Fruit fly (Drosophila melanogaster): ENCODE measurements around the gene Cog4.

The Cog4 gene

DNA sequence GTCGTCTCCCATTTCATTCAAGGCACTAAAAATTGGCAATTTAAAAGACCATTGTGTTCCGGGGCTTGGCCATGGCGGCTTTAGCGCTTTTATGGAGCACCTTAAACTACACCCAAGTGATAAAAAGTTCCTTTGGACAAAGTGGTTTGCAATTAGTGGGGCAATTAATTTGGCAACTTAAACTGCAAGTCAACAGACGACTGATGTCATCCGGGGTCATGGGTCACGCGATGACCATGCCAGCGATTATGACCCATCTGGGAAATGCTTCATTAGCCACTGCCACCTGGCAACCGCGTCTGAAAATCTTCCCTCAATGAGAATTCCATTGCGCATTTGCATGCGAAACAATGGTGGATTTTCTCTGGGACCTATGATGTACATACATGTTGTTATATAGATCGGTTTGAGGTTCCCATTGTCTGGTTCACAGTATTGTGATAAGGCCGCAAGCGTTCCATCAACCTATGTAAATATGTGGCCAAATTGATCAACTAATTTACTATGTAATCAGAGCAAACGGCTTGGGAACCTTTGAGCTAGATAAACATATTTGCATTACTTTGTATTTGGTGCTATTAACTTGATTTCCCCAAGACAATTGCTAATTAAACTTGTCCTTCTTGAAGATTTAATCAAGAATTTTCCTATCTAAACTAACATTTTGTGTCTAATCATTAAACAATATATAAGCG, 8.8 kb upstream of the Cog4 start:
- TF ChIP-seq Myc (optimal IDR thresholded peaks at IDR 0.05) (no peak), psq (optimal IDR thresholded peaks at IDR 0.05) (no peak), h (optimal IDR thresholded peaks at IDR 0.05) (no peak), insv (optimal IDR thresholded peaks at IDR 0.05) (no peak), Sin3A (optimal IDR thresholded peaks at IDR 0.05) (no peak), ttk (optimal IDR thresholded peaks at IDR 0.05) (no peak)

DNA sequence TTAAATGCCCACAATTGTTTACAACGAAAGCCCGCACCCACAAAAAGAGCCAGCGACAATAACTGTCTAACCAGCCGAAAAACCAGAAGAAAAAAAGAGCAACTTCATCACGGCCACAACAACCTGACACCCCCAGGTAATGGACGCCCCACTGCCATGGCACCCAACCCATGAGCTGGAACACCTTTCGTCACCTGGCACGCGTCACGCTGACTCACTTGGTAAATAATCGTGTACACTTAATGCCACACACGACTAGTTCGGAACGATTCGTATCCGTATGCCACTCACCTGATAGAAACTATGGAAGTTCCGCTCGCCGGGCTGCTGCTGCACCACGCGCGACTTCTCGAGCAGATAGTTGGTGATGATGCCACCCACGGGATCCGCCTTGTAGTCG, 7.9 kb upstream of the Cog4 start:
- TF ChIP-seq psq (optimal IDR thresholded peaks at IDR 0.05) (no peak), ttk (optimal IDR thresholded peaks at IDR 0.05) (no peak), Myc (optimal IDR thresholded peaks at IDR 0.05) (no peak), insv (optimal IDR thresholded peaks at IDR 0.05) (no peak), h (optimal IDR thresholded peaks at IDR 0.05) (no peak), Sin3A (optimal IDR thresholded peaks at IDR 0.05) (no peak)

DNA sequence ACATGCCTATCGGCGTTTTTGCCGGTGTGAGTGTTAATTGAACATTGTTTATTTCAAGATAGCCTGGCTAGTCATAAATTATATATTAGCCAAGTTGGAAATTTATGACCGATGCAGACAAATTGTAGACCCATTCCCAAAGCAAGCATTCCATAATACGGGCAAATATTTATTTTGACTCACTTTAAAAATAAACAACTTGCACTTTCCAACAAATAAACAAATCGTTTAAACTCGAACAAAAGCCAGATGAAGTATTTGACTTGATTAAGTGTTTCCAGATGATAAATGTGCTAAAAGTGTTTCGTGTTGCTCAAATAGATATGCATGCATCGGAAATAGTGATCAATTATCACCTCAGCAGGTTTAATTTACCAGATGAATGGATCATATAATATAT, 7.1 kb upstream of the Cog4 start:
- TF ChIP-seq psq (optimal IDR thresholded peaks at IDR 0.05) (no peak), ttk (optimal IDR thresholded peaks at IDR 0.05) (no peak), Sin3A (optimal IDR thresholded peaks at IDR 0.05) (no peak)

DNA sequence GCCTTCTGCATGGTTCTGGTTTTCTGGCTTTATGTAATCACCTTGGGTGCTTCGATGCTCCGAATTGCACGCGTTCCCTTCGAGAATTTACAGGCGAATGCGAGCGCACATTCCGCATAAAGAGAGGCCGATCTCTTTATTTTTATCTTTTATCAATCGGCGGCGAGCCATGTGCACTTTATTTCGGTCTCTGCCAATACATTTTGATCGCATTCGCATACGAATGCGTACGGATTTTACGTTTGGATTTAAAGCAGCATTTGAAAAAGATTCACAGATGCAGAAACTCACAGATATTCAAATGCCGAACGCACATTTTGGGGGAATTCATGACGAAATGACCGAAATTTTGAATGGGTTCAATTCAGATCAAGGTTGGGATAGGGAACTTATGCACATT, 2.9 kb upstream of the Cog4 start, which contains the start of gene CG13144:
Gene CG13144, minus strand, starts transcription at position 101 of the 400 bp plus-strand sequence.
- TF ChIP-seq ttk (optimal IDR thresholded peaks at IDR 0.05) (no peak), insv (optimal IDR thresholded peaks at IDR 0.05) (no peak), Myc (optimal IDR thresholded peaks at IDR 0.05) (no peak), Sin3A (optimal IDR thresholded peaks at IDR 0.05) (no peak), h (optimal IDR thresholded peaks at IDR 0.05) (no peak), psq (optimal IDR thresholded peaks at IDR 0.05) (no peak)

DNA sequence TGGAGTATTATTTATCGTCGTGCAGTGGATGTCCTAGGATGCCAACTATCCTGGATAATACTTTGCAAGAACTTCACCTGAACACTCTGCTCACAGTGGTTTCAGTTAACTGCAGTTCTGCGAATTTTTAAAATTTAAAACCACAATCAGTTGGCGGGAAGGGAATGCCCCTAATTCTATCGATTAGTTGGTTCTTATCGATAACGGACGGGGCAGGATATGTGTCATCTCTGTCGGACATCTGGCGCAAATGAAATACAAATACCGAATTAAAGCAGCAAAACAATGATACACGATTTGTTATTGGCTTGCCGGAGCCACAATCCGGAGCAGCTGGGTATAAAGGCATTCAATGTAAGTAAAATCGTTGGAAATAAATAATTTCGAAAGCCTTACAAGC, 5.3 kb downstream of the Cog4 start, which contains the start of gene Grip75:
Gene Grip75, plus strand, starts transcription at position 223 of the 400 bp plus-strand sequence.
- TF ChIP-seq Myc (optimal IDR thresholded peaks at IDR 0.05): no peak
- no peak for TF ChIP-seq psq (optimal IDR thresholded peaks at IDR 0.05)
- TF ChIP-seq Sin3A (optimal IDR thresholded peaks at IDR 0.05): no peak
- TF ChIP-seq h (optimal IDR thresholded peaks at IDR 0.05): no peak
- no peak for TF ChIP-seq insv (optimal IDR thresholded peaks at IDR 0.05)
- TF ChIP-seq ttk (optimal IDR thresholded peaks at IDR 0.05): no peak

DNA sequence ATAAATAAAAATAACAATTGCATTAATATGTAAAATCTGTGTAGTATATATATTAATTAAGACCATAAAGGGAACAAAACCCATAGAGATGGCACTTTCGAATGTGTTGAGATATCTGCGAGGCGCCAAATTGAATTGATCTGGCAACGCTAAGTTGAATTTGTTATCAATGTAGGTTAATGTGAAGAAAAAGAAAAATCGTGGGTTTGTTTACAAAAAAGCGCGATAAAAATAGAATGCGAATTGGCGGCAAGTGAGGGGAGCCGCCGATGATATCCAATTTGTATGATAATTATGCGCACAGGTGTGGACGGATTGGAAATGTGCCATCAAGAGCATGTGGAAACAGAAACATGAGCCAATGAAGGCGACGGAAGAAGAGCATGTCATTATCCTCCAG, 8.6 kb downstream of the Cog4 start:
- no peak for TF ChIP-seq Sin3A (optimal IDR thresholded peaks at IDR 0.05)
- no peak for TF ChIP-seq ttk (optimal IDR thresholded peaks at IDR 0.05)
- no peak for TF ChIP-seq h (optimal IDR thresholded peaks at IDR 0.05)
- no peak for TF ChIP-seq psq (optimal IDR thresholded peaks at IDR 0.05)
- no peak for TF ChIP-seq Myc (optimal IDR thresholded peaks at IDR 0.05)
- TF ChIP-seq insv (optimal IDR thresholded peaks at IDR 0.05): no peak

DNA sequence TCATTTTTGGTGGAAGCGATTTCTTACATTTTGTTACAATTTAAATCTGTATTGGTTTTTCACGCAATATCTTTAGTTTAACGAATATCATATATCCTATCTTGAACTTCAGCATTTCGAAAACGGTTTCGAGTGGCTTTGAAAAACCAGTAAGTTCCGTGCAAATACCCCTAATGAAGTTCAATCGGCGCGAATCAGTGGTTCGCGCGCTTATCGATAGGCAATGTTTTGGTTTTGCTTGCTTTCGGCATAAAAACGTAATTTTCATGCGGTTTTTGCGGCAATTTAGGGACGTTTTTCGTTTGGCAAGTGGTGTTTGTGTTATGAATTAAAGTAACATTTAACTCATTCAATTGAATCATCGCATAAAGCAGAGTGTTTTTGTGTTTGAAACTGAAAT, 11.5 kb downstream of the Cog4 start, which contains the start of gene RluA-2:
Gene RluA-2, plus strand, starts transcription at position 195 of the 400 bp plus-strand sequence.
- TF ChIP-seq Myc (optimal IDR thresholded peaks at IDR 0.05) (no peak), Sin3A (optimal IDR thresholded peaks at IDR 0.05) (no peak), ttk (optimal IDR thresholded peaks at IDR 0.05) (no peak), psq (optimal IDR thresholded peaks at IDR 0.05) (no peak), insv (optimal IDR thresholded peaks at IDR 0.05) (no peak), h (optimal IDR thresholded peaks at IDR 0.05) (no peak)

DNA sequence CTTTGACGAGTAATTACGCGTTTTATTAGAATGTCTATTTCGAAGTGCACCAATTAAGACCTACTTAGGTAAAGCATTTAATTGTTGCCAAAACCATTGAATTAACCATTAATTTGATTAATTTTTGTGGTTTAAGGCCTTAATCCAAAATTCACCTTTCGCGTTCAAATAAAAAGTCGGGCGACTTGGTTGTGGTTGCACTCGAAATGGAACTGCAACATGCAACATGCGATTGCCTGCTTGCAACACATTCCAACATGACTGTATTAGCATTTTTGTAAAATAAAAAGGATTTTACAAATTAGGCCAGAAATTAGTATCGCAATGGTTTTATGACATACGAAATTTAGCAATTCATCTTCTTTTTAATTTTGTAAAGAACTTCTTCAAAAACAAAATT, 13.6 kb downstream of the Cog4 start:
- TF ChIP-seq psq (optimal IDR thresholded peaks at IDR 0.05) (no peak), ttk (optimal IDR thresholded peaks at IDR 0.05) (no peak), Myc (optimal IDR thresholded peaks at IDR 0.05) (no peak), h (optimal IDR thresholded peaks at IDR 0.05) (no peak), Sin3A (optimal IDR thresholded peaks at IDR 0.05) (no peak), insv (optimal IDR thresholded peaks at IDR 0.05) (no peak)

DNA sequence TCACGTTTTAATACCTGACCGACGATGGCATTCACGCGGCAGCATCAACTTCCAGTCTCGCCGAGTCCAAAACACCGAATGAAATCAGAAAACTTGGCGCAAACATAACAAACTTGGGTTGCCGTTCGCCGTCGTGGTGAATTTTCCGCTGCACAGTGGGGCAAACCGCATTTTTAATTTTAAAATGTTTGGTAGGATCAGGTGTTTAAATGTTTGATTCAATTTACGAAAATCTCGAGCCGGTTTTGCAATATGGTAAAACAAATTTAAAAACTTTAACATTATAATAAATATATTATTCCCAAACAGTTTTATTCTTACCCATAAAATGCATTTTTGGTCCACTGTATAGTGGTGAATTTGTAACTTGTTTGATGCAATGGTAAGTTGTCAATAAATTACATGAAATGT, 14.1 kb downstream of the Cog4 start, which contains the start of gene RluA-1:
Gene RluA-1, minus strand, starts transcription at position 82 of the 411 bp plus-strand sequence.
- TF ChIP-seq psq (optimal IDR thresholded peaks at IDR 0.05) (no peak), Sin3A (optimal IDR thresholded peaks at IDR 0.05) (no peak), insv (optimal IDR thresholded peaks at IDR 0.05) (no peak), h (optimal IDR thresholded peaks at IDR 0.05) (no peak), ttk (optimal IDR thresholded peaks at IDR 0.05) (no peak), Myc (optimal IDR thresholded peaks at IDR 0.05) (no peak)

DNA sequence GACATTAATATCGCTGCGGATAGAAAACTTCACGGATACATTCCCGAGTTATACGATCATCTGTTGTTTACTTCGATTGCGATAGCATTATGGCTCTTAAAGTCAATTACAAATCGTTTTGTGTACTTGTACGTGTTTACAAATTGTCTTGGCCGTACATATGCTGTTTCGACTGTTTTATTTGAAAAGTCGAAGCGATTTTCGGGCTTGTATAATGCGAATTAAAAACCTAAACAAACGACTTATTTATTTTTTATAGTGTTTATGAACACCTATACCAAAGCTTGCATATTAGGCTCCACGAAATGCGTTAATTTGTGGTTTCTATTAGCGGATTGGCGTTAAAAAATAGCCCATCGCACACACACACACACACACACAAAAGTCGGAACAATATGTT, 16.2 kb downstream of the Cog4 start:
- TF ChIP-seq psq (optimal IDR thresholded peaks at IDR 0.05): no peak
- TF ChIP-seq h (optimal IDR thresholded peaks at IDR 0.05): no peak
- TF ChIP-seq Sin3A (optimal IDR thresholded peaks at IDR 0.05): no peak
- no peak for TF ChIP-seq Myc (optimal IDR thresholded peaks at IDR 0.05)
- TF ChIP-seq insv (optimal IDR thresholded peaks at IDR 0.05): no peak
- TF ChIP-seq ttk (optimal IDR thresholded peaks at IDR 0.05): no peak

DNA sequence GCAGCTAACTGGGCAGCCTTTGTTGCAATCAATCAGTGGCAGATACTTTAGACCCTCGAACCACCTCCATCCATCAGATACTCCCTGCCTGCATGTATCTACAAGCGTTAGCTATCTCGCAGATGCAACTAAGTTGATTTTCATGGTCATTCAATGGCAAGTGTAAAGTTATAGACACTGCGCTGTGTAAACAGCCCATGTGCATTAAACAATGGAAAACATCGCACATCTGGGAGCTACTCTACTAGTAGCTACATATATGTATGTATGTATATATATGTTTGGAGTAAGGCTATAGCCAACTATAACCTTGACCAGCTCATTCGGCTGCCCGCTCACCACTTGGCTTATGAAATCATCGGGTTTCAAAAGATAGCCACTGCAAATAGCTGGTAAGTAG, 18.2 kb downstream of the Cog4 start:
- TF ChIP-seq Sin3A (optimal IDR thresholded peaks at IDR 0.05) (no peak), psq (optimal IDR thresholded peaks at IDR 0.05) (no peak)

DNA sequence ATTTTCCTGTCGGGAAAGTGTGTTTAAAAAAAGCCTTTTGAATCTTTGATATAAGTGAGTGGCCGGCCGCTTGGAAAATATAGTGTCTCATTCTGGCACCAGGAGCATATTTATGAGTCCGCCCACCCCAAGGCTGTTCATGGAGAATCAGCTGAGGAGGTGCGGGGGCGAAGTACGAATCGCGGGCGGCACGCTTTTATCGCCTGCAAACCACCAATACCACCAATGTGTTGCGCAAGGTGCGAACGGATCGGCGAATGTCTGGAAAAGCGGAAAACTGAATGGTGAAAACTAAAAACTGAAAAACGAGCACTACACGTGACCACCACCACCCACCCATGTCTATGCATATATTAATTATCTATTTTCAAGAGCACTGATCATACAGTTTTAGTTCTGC, 19.4 kb downstream of the Cog4 start:
- TF ChIP-seq ttk (optimal IDR thresholded peaks at IDR 0.05) (no peak), psq (optimal IDR thresholded peaks at IDR 0.05) (no peak), Myc (optimal IDR thresholded peaks at IDR 0.05) (no peak), Sin3A (optimal IDR thresholded peaks at IDR 0.05) (no peak), h (optimal IDR thresholded peaks at IDR 0.05) (no peak), insv (optimal IDR thresholded peaks at IDR 0.05) (no peak)

DNA sequence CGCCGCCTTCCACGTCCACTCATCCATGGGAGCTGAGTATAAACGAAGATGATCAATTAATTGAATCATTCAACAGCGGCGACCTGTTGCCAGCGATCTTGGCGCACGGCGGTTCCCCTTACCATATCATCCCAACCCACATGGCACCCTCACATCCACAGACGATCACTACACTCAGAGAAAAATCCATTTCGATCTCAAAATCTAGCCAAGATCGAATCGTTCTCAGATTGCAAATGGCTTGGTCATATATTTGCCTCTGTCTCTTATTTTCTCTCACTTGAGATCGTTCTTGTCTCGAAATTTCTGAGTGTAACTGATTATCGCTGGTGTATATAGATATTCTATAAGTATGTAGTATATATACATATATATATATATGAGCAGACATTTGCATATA, 20.0 kb downstream of the Cog4 start:
- TF ChIP-seq Myc (optimal IDR thresholded peaks at IDR 0.05) (no peak), insv (optimal IDR thresholded peaks at IDR 0.05) (no peak), Sin3A (optimal IDR thresholded peaks at IDR 0.05) (no peak), h (optimal IDR thresholded peaks at IDR 0.05) (no peak), psq (optimal IDR thresholded peaks at IDR 0.05) (no peak), ttk (optimal IDR thresholded peaks at IDR 0.05) (no peak)
